Fruit fly (Drosophila melanogaster) whole organism, pupa: ENCODE data around the gene Ork1.

Source experiments
- CG10348 ChIP-seq: fragments of 200-800 bp; sonication (Bioruptor generic); IDR thresholded peaks from 2 replicates; pipeline ENCODE4 v1.3.6; 2022; ENCODE audit warnings: missing biosample characterization, missing genetic modification characterization
- CG12605 ChIP-seq: fragments of 200-800 bp; sonication (Bioruptor generic); IDR thresholded peaks from 2 replicates; pipeline ENCODE4 v1.3.6; 2022; ENCODE audit warnings: missing biosample characterization, missing genetic modification characterization
- CG13204 ChIP-seq: fragments of 200-800 bp; sonication (Bioruptor generic); optimal IDR thresholded peaks from 2 replicates; lab custom pipeline; 2018; ENCODE audit warnings: missing biosample characterization, mild to moderate bottlenecking, missing genetic modification characterization, moderate library complexity
- CG14655 ChIP-seq: fragments of 200-800 bp; sonication (Bioruptor generic); optimal IDR thresholded peaks from 3 replicates; lab custom pipeline; 2017; ENCODE audit warnings: mild to moderate bottlenecking, missing biosample characterization, missing genetic modification reagents, missing genetic modification characterization
- CG15710 ChIP-seq: fragments of 200-800 bp; sonication (Bioruptor generic); optimal IDR thresholded peaks from 2 replicates; lab custom pipeline; 2018; ENCODE audit warnings: missing biosample characterization, mild to moderate bottlenecking, missing genetic modification characterization, moderate library complexity
- CG17806 ChIP-seq: fragments of 200-800 bp; sonication (Bioruptor generic); optimal IDR thresholded peaks from 2 replicates; lab custom pipeline; 2018; ENCODE audit warnings: missing biosample characterization, mild to moderate bottlenecking, missing genetic modification characterization, moderate library complexity
- CG32121 ChIP-seq: fragments of 200-800 bp; sonication (Bioruptor generic); IDR thresholded peaks from 2 replicates; pipeline ENCODE4 v1.3.6; 2022; ENCODE audit warnings: missing biosample characterization, missing genetic modification characterization
- CG34367 ChIP-seq: fragments of 200-800 bp; sonication (Bioruptor generic); optimal IDR thresholded peaks from 2 replicates; lab custom pipeline; 2018; ENCODE audit warnings: missing biosample characterization, mild to moderate bottlenecking, missing genetic modification characterization
- CG4496 ChIP-seq: fragments of 200-800 bp; sonication (Bioruptor generic); IDR thresholded peaks from 3 replicates; pipeline ENCODE4 v1.3.6; 2022; ENCODE audit warnings: missing biosample characterization, missing genetic modification characterization
- CG8159 ChIP-seq: fragments of 200-800 bp; sonication (Bioruptor generic); optimal IDR thresholded peaks from 3 replicates; lab custom pipeline; 2018; ENCODE audit warnings: missing biosample characterization, mild to moderate bottlenecking, missing genetic modification characterization, moderate library complexity
- CG8301 ChIP-seq: fragments of 200-800 bp; sonication (Bioruptor generic); optimal IDR thresholded peaks from 2 replicates; lab custom pipeline; 2018; ENCODE audit warnings: missing biosample characterization, mild to moderate bottlenecking, missing genetic modification characterization
- CG9948 ChIP-seq: fragments of 200-800 bp; sonication (Bioruptor generic); optimal IDR thresholded peaks from 2 replicates; lab custom pipeline; 2018; ENCODE audit warnings: missing biosample characterization, mild to moderate bottlenecking, missing genetic modification characterization, moderate library complexity
- D1 ChIP-seq: fragments of 200-800 bp; sonication (Bioruptor generic); optimal IDR thresholded peaks from 2 replicates; lab custom pipeline; 2018; ENCODE audit warnings: missing biosample characterization, mild to moderate bottlenecking, missing genetic modification characterization, moderate library complexity
- EcR ChIP-seq: fragments of 200-800 bp; sonication (Bioruptor generic); optimal IDR thresholded peaks from 3 replicates; lab custom pipeline; 2019; ENCODE audit warnings: missing biosample characterization, missing genetic modification characterization, mild to moderate bottlenecking, moderate library complexity, missing genetic modification reagents
- Ets98B ChIP-seq: fragments of 200-800 bp; sonication (Bioruptor generic); IDR thresholded peaks from 2 replicates; pipeline ENCODE4 v1.3.6; 2022; ENCODE audit warnings: missing biosample characterization, missing genetic modification characterization
- Pif1A ChIP-seq: fragments of 200-800 bp; sonication (Bioruptor generic); optimal IDR thresholded peaks from 3 replicates; lab custom pipeline; 2016; ENCODE audit warnings: missing biosample characterization, missing genetic modification characterization
- Pif1B ChIP-seq: fragments of 200-800 bp; sonication (Bioruptor generic); optimal IDR thresholded peaks from 3 replicates; lab custom pipeline; 2016; ENCODE audit warnings: missing biosample characterization, missing genetic modification characterization
- Snoo ChIP-seq: fragments of 200-800 bp; sonication (Bioruptor generic); optimal IDR thresholded peaks from 3 replicates; lab custom pipeline; 2017; ENCODE audit warnings: missing biosample characterization, mild to moderate bottlenecking, missing genetic modification characterization, inconsistent platforms
- fd96Ca ChIP-seq: fragments of 200-800 bp; sonication (Bioruptor generic); IDR thresholded peaks from 3 replicates; pipeline ENCODE4 v1.3.6; 2022; ENCODE audit warnings: missing biosample characterization, missing genetic modification characterization
- gl ChIP-seq: fragments of 200-800 bp; sonication (Bioruptor generic); optimal IDR thresholded peaks from 2 replicates; lab custom pipeline; 2018; ENCODE audit warnings: missing biosample characterization, mild to moderate bottlenecking, missing genetic modification characterization
- rn ChIP-seq: fragments of 200-800 bp; sonication (Bioruptor generic); IDR thresholded peaks from 2 replicates; pipeline ENCODE4 v1.3.6; 2022; ENCODE audit warnings: missing biosample characterization, missing genetic modification characterization

Ork1 gene

dm6 chrX:10891150-10891549 lies at the start of gene Ork1:
Gene Ork1 (minus strand): TSS chrX:10891250.
- no peak for TF ChIP-seq rn (GFP tag; lab: Robert Waterston, UW)
- TF ChIP-seq CG4496 (GFP tag; lab: Robert Waterston, UW): no peak
- TF ChIP-seq CG17806 (tag; lab: Kevin White, UChicago): no peak
- no peak for TF ChIP-seq Snoo (tag; lab: Kevin White, UChicago)
- TF ChIP-seq CG34367 (tag; lab: Kevin White, UChicago): no peak
- TF ChIP-seq CG15710 (tag; lab: Kevin White, UChicago): no peak
- TF ChIP-seq EcR: no peak
- TF ChIP-seq CG8301 (tag; lab: Kevin White, UChicago): no peak
- no peak for TF ChIP-seq Pif1A (GFP tag; lab: Kevin White, UChicago)
- no peak for TF ChIP-seq fd96Ca (GFP tag; lab: Robert Waterston, UW)

dm6 chrX:10936599-10936998 lies 45.5 kb upstream of the Ork1 start:
- TF ChIP-seq CG17806 (tag; lab: Kevin White, UChicago) (peak; percentile 89), CG10348 (GFP tag; lab: Robert Waterston, UW) (no peak), EcR (peak; percentile 31), CG12605 (GFP tag; lab: Robert Waterston, UW) (peak; percentile 81), Pif1A (GFP tag; lab: Kevin White, UChicago) (peak; percentile 88), D1 (peak; percentile 23), Pif1B (GFP tag; lab: Kevin White, UChicago) (peak; percentile 78), CG4496 (GFP tag; lab: Robert Waterston, UW) (peak; percentile 94), Snoo (tag; lab: Kevin White, UChicago) (peak; percentile 40), CG15710 (tag; lab: Kevin White, UChicago) (peak; percentile 89), gl (peak; percentile 80), CG32121 (peak; percentile 90), CG8159 (peak; percentile 88), rn (GFP tag; lab: Robert Waterston, UW) (peak; percentile 62; the same call in 1 of the 2 replicates), CG9948 (tag; lab: Kevin White, UChicago) (peak; percentile 86), CG8301 (tag; lab: Kevin White, UChicago) (peak; percentile 83), CG13204 (peak; percentile 83), fd96Ca (GFP tag; lab: Robert Waterston, UW) (peak; percentile 85), CG34367 (tag; lab: Kevin White, UChicago) (peak; percentile 89), Ets98B (GFP tag; lab: Robert Waterston, UW) (peak; percentile 90), CG14655 (GFP tag; lab: Kevin White, UChicago) (peak; percentile 82)

- no peak for TF ChIP-seq CG14655 (GFP tag; lab: Kevin White, UChicago)
- no peak for TF ChIP-seq CG8301 (tag; lab: Kevin White, UChicago)
- TF ChIP-seq EcR: no peak
- no peak for TF ChIP-seq gl
- TF ChIP-seq CG10348 (GFP tag; lab: Robert Waterston, UW): no peak
- TF ChIP-seq CG34367 (tag; lab: Kevin White, UChicago): no peak
- no peak for TF ChIP-seq D1
- TF ChIP-seq CG17806 (tag; lab: Kevin White, UChicago): no peak
- no peak for TF ChIP-seq CG12605 (GFP tag; lab: Robert Waterston, UW)
- no peak for TF ChIP-seq rn (GFP tag; lab: Robert Waterston, UW)
- TF ChIP-seq Pif1B (GFP tag; lab: Kevin White, UChicago): no peak
- no peak for TF ChIP-seq Snoo (tag; lab: Kevin White, UChicago)
- no peak for TF ChIP-seq Ets98B (GFP tag; lab: Robert Waterston, UW)
- no peak for TF ChIP-seq CG8159
Measured at dm6 chrX:10935587-10935986, 44.5 kb upstream of the Ork1 start.

- TF ChIP-seq CG8301 (tag; lab: Kevin White, UChicago) (peak; percentile 43), CG4496 (GFP tag; lab: Robert Waterston, UW) (no peak), Pif1B (GFP tag; lab: Kevin White, UChicago) (no peak), CG17806 (tag; lab: Kevin White, UChicago) (peak; percentile 24), CG32121 (peak; percentile 60; the same call in 1 of the 2 replicates), CG34367 (tag; lab: Kevin White, UChicago) (peak; percentile 1), CG8159 (peak; percentile 14), Ets98B (GFP tag; lab: Robert Waterston, UW) (0 out of 2 replicates have a peak, but pooled peaks have one; percentile 8), CG14655 (GFP tag; lab: Kevin White, UChicago) (peak; percentile 53), CG9948 (tag; lab: Kevin White, UChicago) (peak; percentile 26), Pif1A (GFP tag; lab: Kevin White, UChicago) (peak; percentile 61), rn (GFP tag; lab: Robert Waterston, UW) (no peak), fd96Ca (GFP tag; lab: Robert Waterston, UW) (peak; percentile 44; the same call in 1 of the 3 replicates), CG12605 (GFP tag; lab: Robert Waterston, UW) (no peak)
- TF ChIP-seq, all 21 proteins: peak for 10
Measured at dm6 chrX:10933776-10934175, 42.7 kb upstream of the Ork1 start.

- TF ChIP-seq CG10348 (GFP tag; lab: Robert Waterston, UW): no peak
- TF ChIP-seq CG9948 (tag; lab: Kevin White, UChicago): no peak
- no peak for TF ChIP-seq D1
- no peak for TF ChIP-seq Pif1B (GFP tag; lab: Kevin White, UChicago)
- TF ChIP-seq gl: peak; percentile 50
- TF ChIP-seq Pif1A (GFP tag; lab: Kevin White, UChicago): no peak
- no peak for TF ChIP-seq CG8159
- peak; percentile 25; the same call in 1 of the 3 replicates for TF ChIP-seq fd96Ca (GFP tag; lab: Robert Waterston, UW)
- TF ChIP-seq CG17806 (tag; lab: Kevin White, UChicago): no peak
- TF ChIP-seq CG14655 (GFP tag; lab: Kevin White, UChicago): no peak
- peak; percentile 1 for TF ChIP-seq Snoo (tag; lab: Kevin White, UChicago)
- no peak for TF ChIP-seq rn (GFP tag; lab: Robert Waterston, UW)
- TF ChIP-seq CG12605 (GFP tag; lab: Robert Waterston, UW): peak; percentile 35; the same call in 1 of the 2 replicates
- TF ChIP-seq EcR: peak; percentile 83
- peak; percentile 61; the same call in 2 of the 3 replicates for TF ChIP-seq CG4496 (GFP tag; lab: Robert Waterston, UW)
- peak; percentile 36 for TF ChIP-seq CG15710 (tag; lab: Kevin White, UChicago)
- peak; percentile 41; the same call in 1 of the 2 replicates for TF ChIP-seq Ets98B (GFP tag; lab: Robert Waterston, UW)
- TF ChIP-seq CG34367 (tag; lab: Kevin White, UChicago): peak; percentile 15
- TF ChIP-seq CG32121: no peak
- no peak for TF ChIP-seq CG8301 (tag; lab: Kevin White, UChicago)
- peak; percentile 47 for TF ChIP-seq CG13204
- TF ChIP-seq, all 21 proteins: peak for 10
Measured at dm6 chrX:10932300-10932699, 41.2 kb upstream of the Ork1 start.
